Fruit fly (Drosophila melanogaster) whole organism, embryonic: ENCODE measurements around the gene sra.

Experiments used
- Abd-B ChIP-seq: fragments of 200-800 bp; sonication (Bioruptor generic); optimal IDR thresholded peaks from 2 replicates; lab custom pipeline; 2018; ENCODE audit warnings: missing biosample characterization, mild to moderate bottlenecking, missing genetic modification characterization, moderate library complexity
- CG10274 ChIP-seq: fragments of 200-800 bp; sonication (Bioruptor generic); optimal IDR thresholded peaks from 3 replicates; lab custom pipeline; 2017; ENCODE audit warnings: missing biosample characterization, mild to moderate bottlenecking, missing genetic modification characterization
- CG10565 ChIP-seq: fragments of 200-800 bp; sonication (Bioruptor generic); optimal IDR thresholded peaks from 3 replicates; lab custom pipeline; 2016; ENCODE audit warnings: missing biosample characterization, mild to moderate bottlenecking, missing genetic modification characterization
- CG11247 ChIP-seq: fragments of 200-800 bp; sonication (Bioruptor generic); IDR thresholded peaks from 2 replicates; pipeline ENCODE4 v1.3.6; 2022; ENCODE audit warnings: missing biosample characterization, missing genetic modification characterization
- CG12236 ChIP-seq: fragments of 200-800 bp; sonication (Bioruptor generic); optimal IDR thresholded peaks from 2 replicates; lab custom pipeline; 2016; ENCODE audit warnings: missing biosample characterization, missing genetic modification characterization
- CG12659 ChIP-seq: fragments of 200-800 bp; sonication (Bioruptor generic); optimal IDR thresholded peaks from 3 replicates; lab custom pipeline; 2017; ENCODE audit warnings: mild to moderate bottlenecking, missing biosample characterization, missing genetic modification reagents, missing genetic modification characterization
- CG15514 ChIP-seq: fragments of 200-800 bp; sonication (Bioruptor generic); optimal IDR thresholded peaks from 3 replicates; lab custom pipeline; 2017; ENCODE audit warnings: missing biosample characterization, missing genetic modification characterization, mild to moderate bottlenecking, moderate library complexity, missing genetic modification reagents
- CG17912 ChIP-seq: fragments of 200-800 bp; sonication (Bioruptor generic); optimal IDR thresholded peaks from 2 replicates; lab custom pipeline; 2018; ENCODE audit warnings: missing biosample characterization, mild to moderate bottlenecking, missing genetic modification characterization
- CG1832 ChIP-seq: fragments of 200-800 bp; sonication (Bioruptor generic); optimal IDR thresholded peaks from 2 replicates; lab custom pipeline; 2017; ENCODE audit warnings: missing biosample characterization, mild to moderate bottlenecking, missing genetic modification characterization, inconsistent platforms
- CG18619 ChIP-seq: fragments of 200-800 bp; sonication (Bioruptor generic); optimal IDR thresholded peaks from 3 replicates; lab custom pipeline; 2017; ENCODE audit warnings: missing biosample characterization, mild to moderate bottlenecking, missing genetic modification characterization
- CG32772 ChIP-seq: fragments of 200-800 bp; sonication (Bioruptor generic); IDR thresholded peaks from 2 replicates; pipeline ENCODE4 v1.3.6; 2022; ENCODE audit warnings: missing biosample characterization, missing genetic modification characterization
- CG3726 ChIP-seq: fragments of 200-800 bp; sonication (Bioruptor generic); IDR thresholded peaks from 3 replicates; pipeline ENCODE4, ENCODE4 v1.3.6; 2022; ENCODE audit warnings: missing biosample characterization, missing genetic modification characterization
- CG6689 ChIP-seq: fragments of 200-800 bp; sonication (Bioruptor generic); IDR thresholded peaks from 2 replicates; pipeline ENCODE4 v1.3.6; 2022; ENCODE audit warnings: missing biosample characterization, missing genetic modification characterization
- CG6813 ChIP-seq: fragments of 200-800 bp; sonication (Bioruptor generic); optimal IDR thresholded peaks from 2 replicates; lab custom pipeline; 2017; ENCODE audit warnings: missing biosample characterization, missing genetic modification characterization, mild to moderate bottlenecking, moderate library complexity, missing genetic modification reagents
- CG6854 ChIP-seq: fragments of 200-800 bp; sonication (Bioruptor generic); optimal IDR thresholded peaks from 3 replicates; lab custom pipeline; 2017; ENCODE audit warnings: missing biosample characterization, mild to moderate bottlenecking, missing genetic modification characterization
- CG7745 ChIP-seq: fragments of 200-800 bp; sonication (Bioruptor generic); optimal IDR thresholded peaks from 2 replicates; lab custom pipeline; 2018; ENCODE audit warnings: missing biosample characterization, mild to moderate bottlenecking, missing genetic modification characterization, moderate library complexity
- CG7928 ChIP-seq: fragments of 200-800 bp; sonication (Bioruptor generic); optimal IDR thresholded peaks from 2 replicates; lab custom pipeline; 2017; ENCODE audit warnings: missing biosample characterization, mild to moderate bottlenecking, missing genetic modification characterization
- CG9215 ChIP-seq: fragments of 200-800 bp; sonication (Bioruptor generic); IDR thresholded peaks from 2 replicates; pipeline ENCODE4 v1.3.6; 2022; ENCODE audit warnings: missing biosample characterization, missing genetic modification characterization
- CHES-1-like ChIP-seq: fragments of 200-800 bp; sonication (Bioruptor generic); optimal IDR thresholded peaks from 2 replicates; lab custom pipeline; 2016; ENCODE audit warnings: missing biosample characterization, missing genetic modification characterization
- CTCF ChIP-seq: fragments of 200-800 bp; sonication (Bioruptor generic); optimal IDR thresholded peaks from 2 replicates; lab custom pipeline; 2017; ENCODE audit warnings: missing biosample characterization, mild to moderate bottlenecking, missing genetic modification characterization, moderate library complexity
- CkIIα-i1 ChIP-seq: fragments of 200-800 bp; sonication (Bioruptor generic); IDR thresholded peaks from 2 replicates; pipeline ENCODE4 v1.3.6; 2022; ENCODE audit warnings: missing biosample characterization, missing genetic modification characterization
- Doc2 ChIP-seq: fragments of 200-800 bp; sonication (Bioruptor generic); IDR thresholded peaks from 2 replicates; pipeline ENCODE4 v1.3.6; 2022; ENCODE audit warnings: missing biosample characterization, missing genetic modification characterization
- E2f2 ChIP-seq: fragments of 200-800 bp; sonication (Bioruptor generic); IDR thresholded peaks from 2 replicates; pipeline ENCODE4 v1.3.6; 2022; ENCODE audit warnings: missing biosample characterization, missing genetic modification characterization
- GATAe ChIP-seq: fragments of 200-800 bp; sonication (Bioruptor generic); conservative IDR thresholded peaks from 2 replicates; pipeline ENCODE4 v1.3.6; 2022; ENCODE audit warnings: missing biosample characterization, missing genetic modification characterization
- Gsc ChIP-seq: fragments of 200-800 bp; sonication (Bioruptor generic); IDR thresholded peaks from 2 replicates; pipeline ENCODE4 v1.3.6; 2022; ENCODE audit warnings: missing biosample characterization, missing genetic modification characterization
- Hmr ChIP-seq: fragments of 200-800 bp; sonication (Bioruptor generic); optimal IDR thresholded peaks from 3 replicates; lab custom pipeline; 2017; ENCODE audit warnings: mild to moderate bottlenecking, missing biosample characterization, missing genetic modification reagents, missing genetic modification characterization
- Hr3 ChIP-seq: fragments of 200-800 bp; sonication (Bioruptor generic); optimal IDR thresholded peaks from 3 replicates; lab custom pipeline; 2016; ENCODE audit warnings: missing biosample characterization, missing genetic modification characterization
- Hr51 ChIP-seq, 2 experiments: fragments of 200-800 bp; sonication (Bioruptor generic); optimal IDR thresholded peaks; 2 replicates in 1 of 2; 3 replicates in 1 of 2; lab custom pipeline; 2016 to 2018; ENCODE audit warnings: missing biosample characterization in 2 of 2, missing genetic modification characterization in 2 of 2, mild to moderate bottlenecking in 1 of 2, moderate library complexity in 1 of 2
- Hsf ChIP-seq: fragments of 200-800 bp; sonication (Bioruptor generic); optimal IDR thresholded peaks from 3 replicates; lab custom pipeline; 2016; ENCODE audit warnings: missing biosample characterization, missing genetic modification characterization
- Mes4 ChIP-seq: fragments of 200-800 bp; sonication (Bioruptor generic); optimal IDR thresholded peaks from 2 replicates; lab custom pipeline; 2016; ENCODE audit warnings: missing biosample characterization, missing genetic modification characterization
- Nf-YB ChIP-seq: fragments of 200-800 bp; sonication (Bioruptor generic); optimal IDR thresholded peaks from 3 replicates; lab custom pipeline; 2019; ENCODE audit warnings: missing biosample characterization, mild to moderate bottlenecking, missing genetic modification characterization, moderate library complexity
- Oaz ChIP-seq: fragments of 200-800 bp; sonication (Bioruptor generic); IDR thresholded peaks from 2 replicates; pipeline ENCODE4 v1.3.6; 2022; ENCODE audit warnings: missing biosample characterization, missing genetic modification characterization
- amos ChIP-seq: fragments of 200-800 bp; sonication (Bioruptor generic); IDR thresholded peaks from 2 replicates; pipeline ENCODE4 v1.3.6; 2022; ENCODE audit warnings: missing biosample characterization, missing genetic modification characterization; ENCODE audit not compliant: partially characterized antibody
- chn ChIP-seq: fragments of 200-800 bp; sonication (Bioruptor generic); optimal IDR thresholded peaks from 2 replicates; lab custom pipeline; 2016; ENCODE audit warnings: missing biosample characterization, missing genetic modification characterization
- eve ChIP-seq, 2 experiments: fragments of >200 bp; optimal IDR thresholded peaks; 2 replicates each; lab custom pipeline; 2017; ENCODE audit warnings: missing biosample characterization in 2 of 2, missing genetic modification characterization in 2 of 2
- fd3F ChIP-seq: fragments of 200-800 bp; sonication (Bioruptor generic); optimal IDR thresholded peaks from 2 replicates; lab custom pipeline; 2018; ENCODE audit warnings: missing biosample characterization, mild to moderate bottlenecking, missing genetic modification characterization, moderate library complexity
- ftz-f1 ChIP-seq: fragments of 200-800 bp; sonication (Bioruptor generic); optimal IDR thresholded peaks from 2 replicates; lab custom pipeline; 2016; ENCODE audit warnings: missing biosample characterization, missing genetic modification characterization
- gce ChIP-seq: fragments of 200-800 bp; sonication (Bioruptor generic); IDR thresholded peaks from 3 replicates; pipeline ENCODE4 v1.3.6; 2022; ENCODE audit warnings: missing biosample characterization, missing genetic modification characterization
- gcm2 ChIP-seq: fragments of 200-800 bp; sonication (Bioruptor generic); optimal IDR thresholded peaks from 2 replicates; lab custom pipeline; 2016; ENCODE audit warnings: missing biosample characterization, missing genetic modification characterization
- jigr1 ChIP-seq: fragments of 200-800 bp; sonication (Bioruptor generic); IDR thresholded peaks from 3 replicates; pipeline ENCODE4 v1.3.6; 2022; ENCODE audit warnings: missing biosample characterization, missing genetic modification characterization
- jing ChIP-seq: fragments of 200-800 bp; sonication (Bioruptor generic); optimal IDR thresholded peaks from 2 replicates; lab custom pipeline; 2018; ENCODE audit warnings: missing biosample characterization, mild to moderate bottlenecking, missing genetic modification characterization
- nerfin-1 ChIP-seq: fragments of 200-800 bp; sonication (Bioruptor generic); optimal IDR thresholded peaks from 3 replicates; lab custom pipeline; 2019; ENCODE audit warnings: missing biosample characterization, mild to moderate bottlenecking, missing genetic modification characterization, moderate library complexity
- nom ChIP-seq: fragments of 200-800 bp; sonication (Bioruptor generic); optimal IDR thresholded peaks from 2 replicates; lab custom pipeline; 2017; ENCODE audit warnings: missing biosample characterization, missing genetic modification characterization, mild to moderate bottlenecking, moderate library complexity, missing genetic modification reagents
- peb ChIP-seq: fragments of 200-800 bp; sonication (Bioruptor generic); IDR thresholded peaks from 2 replicates; pipeline ENCODE4 v1.3.6; 2022; ENCODE audit warnings: missing biosample characterization, missing genetic modification characterization
- psq ChIP-seq: fragments of 200-800 bp; sonication (Bioruptor generic); optimal IDR thresholded peaks from 2 replicates; lab custom pipeline; 2017; ENCODE audit warnings: missing biosample characterization, missing genetic modification characterization
- schlank ChIP-seq: fragments of 200-800 bp; sonication (Bioruptor generic); optimal IDR thresholded peaks from 2 replicates; lab custom pipeline; 2018; ENCODE audit warnings: missing biosample characterization, mild to moderate bottlenecking, missing genetic modification characterization
- sd ChIP-seq: fragments of 200-800 bp; sonication (Bioruptor generic); optimal IDR thresholded peaks from 3 replicates; lab custom pipeline; 2018; ENCODE audit warnings: missing biosample characterization, mild to moderate bottlenecking, missing genetic modification characterization, moderate library complexity
- trem ChIP-seq: fragments of 200-800 bp; optimal IDR thresholded peaks from 3 replicates; lab custom pipeline; 2019; ENCODE audit warnings: missing biosample characterization, mild to moderate bottlenecking, missing genetic modification characterization, moderate library complexity
- trh ChIP-seq: fragments of 200-800 bp; sonication (Bioruptor generic); optimal IDR thresholded peaks from 2 replicates; lab custom pipeline; 2016; ENCODE audit warnings: missing biosample characterization, missing genetic modification characterization

Gene sra

DNA sequence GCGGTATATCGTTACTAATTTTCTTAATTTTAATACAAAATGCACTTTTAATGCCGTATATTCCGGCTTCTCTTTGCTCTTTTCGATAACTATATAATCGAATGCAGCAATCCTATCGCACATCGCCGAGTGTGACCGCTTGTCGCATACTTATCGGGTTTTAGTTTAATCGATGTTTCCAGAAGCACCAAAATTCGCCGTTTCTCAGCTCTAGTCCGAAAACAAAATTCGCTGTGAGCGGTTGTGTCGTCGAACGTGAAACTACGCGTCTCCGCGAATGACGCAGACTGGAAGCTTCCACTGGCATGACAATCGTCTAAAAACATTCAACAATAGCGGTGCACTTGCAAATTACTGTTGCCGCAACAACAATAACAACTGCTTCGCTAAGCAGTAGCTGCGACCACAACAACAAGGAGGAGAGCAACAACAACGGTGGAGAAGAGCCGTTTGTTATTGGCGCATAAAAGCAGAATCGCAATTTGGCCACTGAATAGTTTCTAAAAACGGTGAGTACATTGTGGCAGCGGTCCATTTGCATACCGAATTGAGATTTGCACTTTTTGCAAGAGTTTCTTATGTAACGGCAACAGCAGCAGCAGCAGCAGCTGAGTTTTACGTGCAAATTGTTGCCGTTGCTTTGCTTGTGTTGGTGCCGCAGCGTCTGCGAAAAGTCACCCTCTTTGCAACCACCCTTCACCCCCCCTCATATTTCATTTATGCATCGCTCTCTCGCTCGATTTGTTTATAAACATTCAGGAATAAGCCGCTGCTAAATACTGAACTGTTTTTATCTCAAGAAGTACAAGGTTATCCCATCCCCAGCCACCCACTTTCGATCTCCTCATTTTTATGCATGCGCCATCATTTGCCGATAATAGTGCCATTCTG is at the start of gene sra (continued):
- TF ChIP-seq eve (GFP tag; optimal IDR thresholded peaks at IDR 0.05; lab: Kevin White, UChicago) (no peak), gce (GFP tag; lab: Robert Waterston, UW) (no peak), CG12659 (GFP tag; lab: Kevin White, UChicago) (peak; percentile 80), sd (tag; lab: Kevin White, UChicago) (peak; percentile 55), peb (GFP tag; lab: Robert Waterston, UW) (no peak), CG6689 (0 out of 2 replicates have a peak, but pooled peaks have one; percentile 12), Nf-YB (GFP tag; lab: Kevin White, UChicago) (peak; percentile 4), jigr1 (GFP tag; lab: Robert Waterston, UW) (no peak), trem (tag; lab: Kevin White, UChicago) (peak; percentile 69), CG17912 (GFP tag; lab: Kevin White, UChicago) (peak; percentile 28), CG1832 (GFP tag; lab: Kevin White, UChicago) (no peak), trh (GFP tag; lab: Kevin White, UChicago) (no peak), CG9215 (GFP tag; lab: Robert Waterston, UW) (no peak), CG10274 (GFP tag; lab: Kevin White, UChicago) (no peak), CTCF (GFP tag; lab: Kevin White, UChicago) (peak; percentile 30), chn (peak; percentile 2), psq (no peak), Hsf (peak; percentile 45), CG7928 (GFP tag; lab: Kevin White, UChicago) (no peak), GATAe (no peak), CG12236 (GFP tag; lab: Kevin White, UChicago) (no peak), E2f2 (peak; percentile 32), jing (GFP tag; lab: Kevin White, UChicago) (no peak), CG6854 (GFP tag; lab: Kevin White, UChicago) (peak; percentile 30), Abd-B (GFP tag; lab: Kevin White, UChicago) (no peak), Doc2 (GFP tag; lab: Robert Waterston, UW) (no peak), CG3726 (GFP tag; lab: Robert Waterston, UW) (no peak), Hr51 (GFP tag; optimal IDR thresholded peaks at IDR 0.05; lab: Kevin White, UChicago) (peak in 1 of 2 experiments; percentile 0), Mes4 (GFP tag; lab: Kevin White, UChicago) (no peak), CHES-1-like (GFP tag; lab: Kevin White, UChicago) (peak; percentile 77), CG7745 (tag; lab: Kevin White, UChicago) (peak; percentile 24), nerfin-1 (tag; lab: Kevin White, UChicago) (peak; percentile 10), CG6813 (GFP tag; lab: Kevin White, UChicago) (no peak), CG18619 (GFP tag; lab: Kevin White, UChicago) (no peak), ftz-f1 (GFP tag; lab: Kevin White, UChicago) (no peak), CG32772 (GFP tag; lab: Robert Waterston, UW) (no peak), Gsc (GFP tag; lab: Robert Waterston, UW) (no peak), schlank (tag; lab: Kevin White, UChicago) (no peak), nom (GFP tag; lab: Kevin White, UChicago) (peak; percentile 71), CG11247 (GFP tag; lab: Robert Waterston, UW) (no peak; the same call in 1 of the 2 replicates), Oaz (GFP tag; lab: Robert Waterston, UW) (no peak), Hr3 (GFP tag; lab: Kevin White, UChicago) (no peak), CkIIα-i1 (no peak), gcm2 (GFP tag; lab: Kevin White, UChicago) (peak; percentile 29), CG15514 (peak; percentile 68), Hmr (GFP tag; lab: Kevin White, UChicago) (peak; percentile 62), amos (peak; percentile 98), CG10565 (GFP tag; lab: Kevin White, UChicago) (no peak), fd3F (no peak)
